Worm (Caenorhabditis elegans): ENCODE data around the gene R06F6.12.

R06F6.12 gene

DNA sequence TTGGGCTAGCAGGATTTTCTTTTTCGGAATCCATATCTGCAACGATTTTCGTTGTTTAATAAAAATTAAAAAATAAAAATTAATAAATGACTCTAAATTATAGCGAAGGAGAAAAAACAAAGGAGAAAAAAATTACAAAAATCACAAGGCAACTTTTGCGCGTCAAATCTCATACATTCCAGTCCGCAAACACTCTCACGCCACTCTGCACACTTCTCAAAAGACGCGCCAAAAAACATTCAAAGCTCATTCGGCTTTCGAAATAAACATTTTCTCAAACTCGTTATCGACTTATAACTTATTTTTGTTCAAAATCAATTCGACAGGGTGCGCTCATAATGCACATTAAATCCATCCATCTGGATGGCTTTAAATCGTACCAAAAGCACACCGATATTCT is at the start of gene R06F6.12, which contains the start of gene mix-1:
R06F6.12 (minus strand) TSS at position 36 of the 400 bp plus-strand sequence.
mix-1 (plus strand) TSS at position 201 of the 400 bp plus-strand sequence.
- TF ChIP-seq pes-1 (GFP tag; IDR thresholded peaks at IDR 0.05), result peak; percentile 62; the same call in 1 of the 2 replicates
- peak; percentile 20 for TF ChIP-seq F13C5.2 (tag; optimal IDR thresholded peaks at IDR 0.05)
- TF ChIP-seq aly-1 (tag; optimal IDR thresholded peaks at IDR 0.05), result no peak
- TF ChIP-seq sea-1 (GFP tag; conservative IDR thresholded peaks at IDR 0.05), result no peak

DNA sequence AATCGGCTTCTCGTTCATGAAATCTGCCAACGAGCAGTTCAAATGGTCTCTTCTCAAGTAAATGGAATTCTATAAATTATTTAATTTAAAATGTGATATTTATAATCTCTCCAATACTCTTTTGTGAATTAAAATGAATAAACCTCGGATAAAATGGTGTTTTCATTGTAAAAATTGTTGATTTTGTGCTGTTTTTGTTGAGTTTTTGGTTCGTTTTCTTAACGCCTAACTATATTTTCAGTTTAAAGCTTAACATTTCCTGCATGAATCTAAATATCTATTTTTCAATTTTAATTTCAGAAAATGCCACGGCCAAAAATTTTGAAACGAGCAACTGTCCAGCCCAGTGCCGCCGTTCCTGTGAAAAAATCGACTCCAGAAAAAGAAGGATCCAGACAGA is 49.8 kb upstream of the R06F6.12 start, which contains the start of gene orc-2:
orc-2 (plus strand) TSS at position 301 of the 400 bp plus-strand sequence.
- no peak for TF ChIP-seq ama-1 (optimal IDR thresholded peaks at IDR 0.05)

- TF ChIP-seq ama-1 (optimal IDR thresholded peaks at IDR 0.05) (no peak), scrt-1 (GFP tag; IDR thresholded peaks at IDR 0.05) (no peak), tbx-37 (GFP tag; conservative IDR thresholded peaks at IDR 0.05) (peak; percentile 84), F13C5.2 (tag; optimal IDR thresholded peaks at IDR 0.05) (peak; percentile 68), ets-7 (tag; optimal IDR thresholded peaks at IDR 0.05) (peak; percentile 27), hmg-4 (GFP tag; optimal IDR thresholded peaks at IDR 0.05) (peak; percentile 42), pes-1 (GFP tag; IDR thresholded peaks at IDR 0.05) (peak; percentile 57; the same call in 1 of the 2 replicates)
These were observed 48.7 kb upstream of the R06F6.12 start, which contains the start of the genes cyn-4 and copz-1 for ce11 chrII:10872541-10872940. cyn-4 (minus strand) TSS chrII:10872611. copz-1 (plus strand) TSS chrII:10872879.

DNA sequence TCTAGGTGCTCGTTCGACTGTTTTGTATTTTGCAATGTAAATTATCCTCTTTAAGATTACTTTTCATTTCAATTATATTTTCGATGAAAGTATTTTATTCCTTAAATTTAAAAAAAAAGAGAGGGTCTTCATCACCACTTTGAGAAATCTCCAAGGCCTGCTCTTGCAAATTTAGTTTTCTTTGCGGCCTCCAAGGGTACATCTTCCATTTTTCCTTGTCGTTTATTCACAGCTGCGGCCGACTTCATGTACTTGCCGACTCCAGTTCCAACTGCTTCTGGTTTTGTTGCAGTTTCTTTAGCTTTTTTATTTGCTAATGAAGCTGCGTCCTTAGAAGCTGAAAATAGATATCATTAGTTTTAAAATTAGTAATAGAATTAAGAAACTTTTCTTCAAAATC is 46.8 kb upstream of the R06F6.12 start:
- no peak for TF ChIP-seq hmbx-1 (tag; optimal IDR thresholded peaks at IDR 0.05)
- no peak for TF ChIP-seq tbx-37 (GFP tag; conservative IDR thresholded peaks at IDR 0.05)
- no peak for TF ChIP-seq hnd-1 (tag; optimal IDR thresholded peaks at IDR 0.05)
- TF ChIP-seq ets-7 (tag; optimal IDR thresholded peaks at IDR 0.05), result no peak
- no peak for TF ChIP-seq ama-1 (optimal IDR thresholded peaks at IDR 0.05)
- TF ChIP-seq B0310.2 (tag; optimal IDR thresholded peaks at IDR 0.05), result no peak
- no peak for TF ChIP-seq aly-1 (tag; optimal IDR thresholded peaks at IDR 0.05)
- no peak for TF ChIP-seq scrt-1 (GFP tag; IDR thresholded peaks at IDR 0.05)
- TF ChIP-seq tbx-11 (GFP tag; IDR thresholded peaks at IDR 0.05), result no peak
- TF ChIP-seq ceh-36 (tag; optimal IDR thresholded peaks at IDR 0.05), result no peak
- TF ChIP-seq flt-1 (GFP tag; IDR thresholded peaks at IDR 0.05), result no peak
- TF ChIP-seq pes-1 (GFP tag; IDR thresholded peaks at IDR 0.05), result no peak
- TF ChIP-seq hmg-4 (GFP tag; optimal IDR thresholded peaks at IDR 0.05), result no peak
- TF ChIP-seq ceh-13 (GFP tag; optimal IDR thresholded peaks at IDR 0.05), result no peak
- no peak for TF ChIP-seq tra-4 (tag; optimal IDR thresholded peaks at IDR 0.05)
- TF ChIP-seq sea-1 (GFP tag; conservative IDR thresholded peaks at IDR 0.05), result no peak
- no peak for TF ChIP-seq F13C5.2 (tag; optimal IDR thresholded peaks at IDR 0.05)

ce11 chrII:10868670-10869246 is 44.9 kb upstream of the R06F6.12 start, which contains the start of the genes gmps-1 and cap-2:
gmps-1 (minus strand) TSS chrII:10868720.
cap-2 (plus strand) TSS chrII:10869196.
- TF ChIP-seq sea-1 (GFP tag; conservative IDR thresholded peaks at IDR 0.05) (0 out of 2 replicates have a peak, but pooled peaks have one; percentile 17), pes-1 (GFP tag; IDR thresholded peaks at IDR 0.05) (peak; percentile 61), flt-1 (GFP tag; IDR thresholded peaks at IDR 0.05) (peak; percentile 9; the same call in 1 of the 2 replicates), ets-7 (tag; optimal IDR thresholded peaks at IDR 0.05) (no peak), tra-4 (tag; optimal IDR thresholded peaks at IDR 0.05) (no peak), F13C5.2 (tag; optimal IDR thresholded peaks at IDR 0.05) (peak; percentile 88), tbx-37 (GFP tag; conservative IDR thresholded peaks at IDR 0.05) (no peak), hmbx-1 (tag; optimal IDR thresholded peaks at IDR 0.05) (no peak), B0310.2 (tag; optimal IDR thresholded peaks at IDR 0.05) (no peak), ceh-36 (tag; optimal IDR thresholded peaks at IDR 0.05) (no peak)

ce11 chrII:10867219-10867618 is 43.3 kb upstream of the R06F6.12 start:
- TF ChIP-seq tra-4 (tag; optimal IDR thresholded peaks at IDR 0.05), result no peak

DNA sequence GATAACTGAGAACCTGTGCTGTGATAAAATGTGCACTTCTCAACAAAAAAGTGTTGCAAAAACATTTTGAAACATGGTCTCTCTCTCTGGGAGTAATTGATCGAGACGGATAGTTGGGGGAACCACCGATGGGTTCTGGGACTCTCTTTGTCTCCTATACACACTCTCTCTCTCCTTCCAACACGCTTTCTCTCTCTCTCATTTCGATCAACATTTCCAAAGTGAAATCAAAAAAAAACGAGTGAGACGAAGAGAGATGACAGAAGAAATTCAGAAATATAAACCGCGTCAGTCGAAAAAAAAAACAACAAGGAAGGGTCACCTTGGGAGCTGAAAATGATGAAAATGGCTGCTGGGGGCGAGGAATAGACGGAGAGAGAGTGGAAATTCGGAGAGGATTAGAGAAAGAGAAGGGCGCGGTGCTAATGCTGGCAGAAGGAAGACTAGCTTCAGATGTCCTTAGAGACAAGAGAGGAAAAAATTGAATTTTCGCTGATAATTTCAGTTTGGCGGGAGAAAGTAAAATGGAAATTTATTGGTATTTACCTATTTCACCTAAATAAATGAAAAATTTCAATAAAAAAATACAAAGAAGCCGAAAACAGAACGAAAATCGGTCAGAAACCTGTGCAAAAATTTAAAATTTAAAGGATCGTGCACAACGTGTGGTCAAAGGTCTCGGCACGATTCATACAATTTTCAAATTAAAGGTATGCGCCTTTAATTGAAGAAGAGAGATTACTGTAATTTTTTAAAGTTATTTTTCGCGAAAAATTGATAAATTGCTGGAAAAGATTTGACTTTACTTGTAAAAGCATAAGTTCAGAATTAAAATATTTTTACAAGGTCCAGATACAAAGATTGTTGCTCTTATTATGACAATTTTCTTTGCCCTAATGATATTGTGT is 39.1 kb upstream of the R06F6.12 start:
- TF ChIP-seq pes-1 (GFP tag; IDR thresholded peaks at IDR 0.05) (no peak), hmg-4 (GFP tag; optimal IDR thresholded peaks at IDR 0.05) (no peak), tbx-37 (GFP tag; conservative IDR thresholded peaks at IDR 0.05) (no peak), F13C5.2 (tag; optimal IDR thresholded peaks at IDR 0.05) (no peak)

DNA sequence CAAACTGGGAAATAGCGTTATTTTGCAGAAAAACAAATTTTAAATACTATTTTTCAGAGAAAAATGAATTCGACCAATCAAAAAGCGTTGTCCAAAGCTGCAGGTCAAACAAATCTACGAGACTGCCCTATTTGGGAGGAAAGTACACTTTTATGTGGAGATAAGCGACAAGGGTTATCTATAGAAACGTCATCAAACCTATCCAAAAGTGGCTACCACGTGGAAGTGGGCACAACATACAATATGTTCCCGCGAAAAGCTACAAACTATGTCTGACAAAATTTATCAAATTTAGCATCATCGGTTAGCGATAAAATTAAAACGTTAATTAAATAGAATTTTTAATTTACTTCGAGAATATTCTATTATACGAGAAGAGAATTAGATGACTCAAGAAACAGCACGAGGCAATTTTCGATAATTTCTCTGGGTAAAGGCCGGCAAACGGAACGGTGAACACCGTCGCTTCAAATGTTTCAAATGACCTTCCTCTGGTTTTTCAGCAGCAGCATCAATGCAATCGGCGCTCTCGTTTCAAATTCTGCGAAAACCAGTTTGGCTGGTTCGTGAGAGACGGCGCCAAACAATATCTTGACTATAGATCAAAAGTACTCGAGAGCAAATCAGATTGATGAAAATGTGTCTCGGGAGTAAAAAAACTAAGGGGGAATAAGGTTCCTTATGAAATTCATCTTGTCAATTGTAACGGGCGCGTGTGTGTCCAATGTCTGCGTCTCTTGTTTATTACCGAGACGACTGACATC is 38.0 kb upstream of the R06F6.12 start:
- TF ChIP-seq tbx-37 (GFP tag; conservative IDR thresholded peaks at IDR 0.05) (no peak), B0310.2 (tag; optimal IDR thresholded peaks at IDR 0.05) (no peak), hnd-1 (tag; optimal IDR thresholded peaks at IDR 0.05) (no peak), sea-1 (GFP tag; conservative IDR thresholded peaks at IDR 0.05) (no peak), ceh-13 (GFP tag; optimal IDR thresholded peaks at IDR 0.05) (no peak), aly-1 (tag; optimal IDR thresholded peaks at IDR 0.05) (no peak), scrt-1 (GFP tag; IDR thresholded peaks at IDR 0.05) (no peak), ets-7 (tag; optimal IDR thresholded peaks at IDR 0.05) (no peak), hmg-4 (GFP tag; optimal IDR thresholded peaks at IDR 0.05) (no peak), ama-1 (optimal IDR thresholded peaks at IDR 0.05) (no peak), tra-4 (tag; optimal IDR thresholded peaks at IDR 0.05) (no peak), F13C5.2 (tag; optimal IDR thresholded peaks at IDR 0.05) (no peak), hmbx-1 (tag; optimal IDR thresholded peaks at IDR 0.05) (no peak), tbx-11 (GFP tag; IDR thresholded peaks at IDR 0.05) (no peak), flt-1 (GFP tag; IDR thresholded peaks at IDR 0.05) (no peak), ceh-36 (tag; optimal IDR thresholded peaks at IDR 0.05) (no peak), pes-1 (GFP tag; IDR thresholded peaks at IDR 0.05) (no peak)

Measured in whole organism, early embryonic.